Fruit fly (Drosophila melanogaster) whole organism, embryonic: ENCODE data around the gene CG15514.

Source experiments
- CG10147 ChIP-seq: fragments of 200-800 bp; sonication (Bioruptor generic); optimal IDR thresholded peaks from 2 replicates; lab custom pipeline; 2019; ENCODE audit warnings: missing biosample characterization, mild to moderate bottlenecking, missing genetic modification characterization, moderate library complexity
- CG2712 ChIP-seq: fragments of 200-800 bp; optimal IDR thresholded peaks from 3 replicates; lab custom pipeline; 2019; ENCODE audit warnings: missing biosample characterization, mild to moderate bottlenecking, missing genetic modification characterization, moderate library complexity
- CG9797 ChIP-seq: fragments of 200-800 bp; sonication (Bioruptor generic); optimal IDR thresholded peaks from 3 replicates; lab custom pipeline; 2018; ENCODE audit warnings: missing biosample characterization, mild to moderate bottlenecking, missing genetic modification characterization
- Dll ChIP-seq: fragments of 200-800 bp; sonication (Bioruptor generic); IDR thresholded peaks from 4 replicates; pipeline ENCODE4 v1.3.6; 2022; ENCODE audit warnings: missing biosample characterization, missing genetic modification characterization; ENCODE audit not compliant: partially characterized antibody
- E2f1 ChIP-seq: fragments of 200-800 bp; sonication (Bioruptor generic); IDR thresholded peaks from 2 replicates; pipeline ENCODE4 v1.3.6; 2022; ENCODE audit warnings: missing biosample characterization, missing genetic modification characterization
- Vsx1 ChIP-seq: fragments of 200-800 bp; sonication (Bioruptor generic); optimal IDR thresholded peaks from 2 replicates; lab custom pipeline; 2017; ENCODE audit warnings: missing biosample characterization, mild to moderate bottlenecking, missing genetic modification characterization, missing genetic modification reagents
- inv ChIP-seq: fragments of 200-800 bp; sonication (Bioruptor generic); IDR thresholded peaks from 2 replicates; pipeline ENCODE4 v1.3.6; 2022; ENCODE audit warnings: missing biosample characterization, missing genetic modification characterization; ENCODE audit not compliant: partially characterized antibody
- pum ChIP-seq: fragments of 200-800 bp; sonication (Bioruptor generic); optimal IDR thresholded peaks from 2 replicates; lab custom pipeline; 2016; ENCODE audit warnings: missing biosample characterization, missing genetic modification characterization
- sob ChIP-seq: fragments of 200-800 bp; sonication (Bioruptor generic); IDR thresholded peaks from 2 replicates; pipeline ENCODE4 v1.3.6; 2022; ENCODE audit warnings: missing biosample characterization, missing genetic modification characterization

dm6 chr3R:29830925-29831324, 30.4 kb downstream of the CG15514 start:
- TF ChIP-seq Dll (GFP tag; lab: Robert Waterston, UW) = no peak
- TF ChIP-seq Vsx1 (GFP tag; lab: Kevin White, UChicago) = no peak
- TF ChIP-seq CG9797 (GFP tag; lab: Kevin White, UChicago) = no peak
- no peak for TF ChIP-seq CG2712
- TF ChIP-seq E2f1 (GFP tag; lab: Robert Waterston, UW) = no peak
- no peak for TF ChIP-seq inv (GFP tag; lab: Robert Waterston, UW)
- no peak for TF ChIP-seq sob (GFP tag; lab: Robert Waterston, UW)
- no peak for TF ChIP-seq CG10147 (GFP tag; lab: Kevin White, UChicago)
- TF ChIP-seq pum (GFP tag; lab: Kevin White, UChicago) = no peak
